Fruit fly (Drosophila melanogaster): ENCODE data around the gene vrs.
A peak's percentile ranks its signal among the peaks of the same experiment; 100 is the strongest.

vrs gene

DNA sequence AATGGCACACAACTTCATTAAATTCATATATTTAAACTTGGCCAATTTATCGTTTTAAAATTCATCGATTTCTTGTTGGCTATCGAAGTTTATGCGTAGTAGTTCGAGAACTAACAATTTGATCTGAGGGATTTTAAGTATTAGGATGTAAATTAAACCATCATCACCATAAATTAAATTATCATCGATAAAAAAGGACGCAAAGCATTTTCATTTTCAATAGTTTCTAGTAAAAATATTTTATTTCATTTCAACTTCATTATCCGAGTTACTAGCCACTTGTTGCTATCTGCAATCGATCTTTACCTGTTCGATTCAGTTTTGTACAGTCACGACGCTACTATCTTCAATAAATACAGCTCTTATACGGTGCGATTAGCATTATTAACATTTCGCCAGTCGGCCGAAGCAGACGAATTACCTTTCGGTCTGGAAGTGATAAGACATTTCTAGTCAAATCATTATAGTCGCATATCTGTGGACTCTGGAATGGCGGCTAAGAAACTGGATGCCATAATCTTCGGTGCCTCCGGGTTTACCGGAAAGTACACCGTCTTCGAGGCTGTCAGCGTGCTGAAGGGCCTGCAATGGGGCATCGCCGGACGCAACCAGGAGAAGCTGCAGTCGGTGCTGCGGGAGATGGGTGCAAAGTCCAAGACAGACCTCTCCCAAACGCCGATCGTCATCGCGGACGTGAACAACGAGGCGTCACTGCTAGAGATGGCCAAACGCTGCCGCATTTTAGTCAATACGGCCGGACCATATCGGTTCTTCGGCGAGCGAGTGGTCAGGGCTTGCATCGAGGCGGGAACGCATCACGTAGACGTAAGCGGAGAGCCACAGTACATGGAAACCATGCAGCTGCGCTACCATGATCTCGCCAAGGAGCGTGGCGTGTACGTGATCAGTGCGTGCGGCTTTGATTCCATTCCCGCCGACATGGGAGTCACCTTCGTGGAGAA lies 40.9 kb upstream of the vrs start, which contains the start of gene CG5167 (continued):
- TF ChIP-seq kni (GFP tag; optimal IDR thresholded peaks at IDR 0.05) (no peak), CG3163 (GFP tag; optimal IDR thresholded peaks at IDR 0.05) (no peak), Lim3 (GFP tag; IDR thresholded peaks at IDR 0.05) (no peak), CG17359 (tag; optimal IDR thresholded peaks at IDR 0.05) (peak; percentile 49), amos (GFP tag; IDR thresholded peaks at IDR 0.05; ENCODE audit: partially characterized antibody) (peak; percentile 7; the same call in 1 of the 2 replicates), Hey (tag; optimal IDR thresholded peaks at IDR 0.05) (no peak), Dek (tag; optimal IDR thresholded peaks at IDR 0.05) (peak; percentile 47), sisA (GFP tag; IDR thresholded peaks at IDR 0.05) (no peak), bbx (GFP tag; IDR thresholded peaks at IDR 0.05; ENCODE audit: partially characterized antibody) (0 out of 2 replicates have a peak, but pooled peaks have one; percentile 22), H2.0 (GFP tag; IDR thresholded peaks at IDR 0.05) (no peak), Xbp1 (GFP tag; optimal IDR thresholded peaks at IDR 0.05) (peak; percentile 28), CG14710 (tag; optimal IDR thresholded peaks at IDR 0.05) (peak; percentile 51), trem (tag; optimal IDR thresholded peaks at IDR 0.05) (peak; percentile 58), Myb (GFP tag; optimal IDR thresholded peaks at IDR 0.05) (peak; percentile 9), CkIIα-i1 (GFP tag; IDR thresholded peaks at IDR 0.05) (no peak), ham (GFP tag; IDR thresholded peaks at IDR 0.05) (no peak), toy (GFP tag; IDR thresholded peaks at IDR 0.05) (no peak), unpg (GFP tag; optimal IDR thresholded peaks at IDR 0.05) (peak; percentile 70), exex (tag; optimal IDR thresholded peaks at IDR 0.05) (peak; percentile 89), HLHmδ (GFP tag; optimal IDR thresholded peaks at IDR 0.05) (no peak), twi (tag; optimal IDR thresholded peaks at IDR 0.05) (no peak), TFAM (GFP tag; optimal IDR thresholded peaks at IDR 0.05) (no peak), Deaf1 (tag; optimal IDR thresholded peaks at IDR 0.05) (peak; percentile 50), gsb (GFP tag; IDR thresholded peaks at IDR 0.05) (no peak), CG12236 (GFP tag; optimal IDR thresholded peaks at IDR 0.05) (no peak), rib (GFP tag; IDR thresholded peaks at IDR 0.05) (no peak), Ada2b (GFP tag; IDR thresholded peaks at IDR 0.05) (no peak), danr (GFP tag; IDR thresholded peaks at IDR 0.05) (no peak), jing (GFP tag; optimal IDR thresholded peaks at IDR 0.05) (no peak), HHEX (GFP tag; optimal IDR thresholded peaks at IDR 0.05) (no peak), CG7786 (GFP tag; optimal IDR thresholded peaks at IDR 0.05) (no peak), dimm (GFP tag; IDR thresholded peaks at IDR 0.05) (no peak), fd3F (GFP tag; optimal IDR thresholded peaks at IDR 0.05) (peak; percentile 3), CG9876 (GFP tag; optimal IDR thresholded peaks at IDR 0.05) (no peak), disco-r (GFP tag; optimal IDR thresholded peaks at IDR 0.05) (no peak), Sox102F (GFP tag; optimal IDR thresholded peaks at IDR 0.05) (peak; percentile 38), Dip2 (GFP tag; IDR thresholded peaks at IDR 0.05) (no peak), NC2α (GFP tag; optimal IDR thresholded peaks at IDR 0.05) (no peak), Lhr (GFP tag; optimal IDR thresholded peaks at IDR 0.05) (no peak), Ssrp (tag; optimal IDR thresholded peaks at IDR 0.05) (peak; percentile 14), CG11456 (GFP tag; IDR thresholded peaks at IDR 0.05) (no peak), CG17568 (GFP tag; optimal IDR thresholded peaks at IDR 0.05) (no peak), CG8359 (GFP tag; optimal IDR thresholded peaks at IDR 0.05; ENCODE audit: borderline replicate concordance) (no peak), CG32532 (GFP tag; IDR thresholded peaks at IDR 0.05) (no peak), CG11085 (GFP tag; IDR thresholded peaks at IDR 0.05) (no peak), ro (GFP tag; IDR thresholded peaks at IDR 0.05) (no peak), Chrac-16 (GFP tag; optimal IDR thresholded peaks at IDR 0.05) (peak; percentile 35), cato (GFP tag; optimal IDR thresholded peaks at IDR 0.05; ENCODE audit: borderline replicate concordance) (no peak), Ravus (GFP tag; IDR thresholded peaks at IDR 0.05) (no peak)
